Worm (Caenorhabditis elegans): ENCODE data around the gene C33D3.3.

DNA sequence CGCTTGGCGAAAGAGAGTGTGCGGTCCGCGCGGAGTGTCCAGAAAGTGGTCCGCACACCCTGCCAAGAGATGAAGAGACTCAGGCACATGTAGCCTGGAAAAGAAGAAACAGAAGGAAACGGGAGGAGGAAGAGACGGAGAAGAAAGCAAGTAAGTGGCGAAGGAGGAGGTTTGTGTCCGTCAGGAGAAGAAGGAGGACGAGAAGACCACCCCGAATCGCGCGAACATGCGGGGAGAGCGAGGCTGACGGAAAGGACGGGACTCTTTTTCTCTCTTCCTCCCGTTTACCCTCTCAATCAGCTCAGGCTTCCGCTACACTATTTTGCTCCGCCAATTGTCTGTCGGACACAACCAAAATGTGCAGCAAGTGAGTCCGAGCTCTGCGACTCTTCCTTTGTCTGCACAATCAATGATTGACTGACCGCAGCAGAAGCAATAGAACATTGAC is 49.6 kb upstream of the C33D3.3 start:
- TF ChIP-seq rcor-1 (GFP tag; IDR thresholded peaks at IDR 0.05) (no peak), Y53G8AR.9 (GFP tag; conservative IDR thresholded peaks at IDR 0.05) (no peak), rec-8 (tag; optimal IDR thresholded peaks at IDR 0.05) (no peak), B0261.1 (tag; optimal IDR thresholded peaks at IDR 0.05) (no peak), ama-1 (optimal IDR thresholded peaks at IDR 0.05) (no peak), ama-1 (GFP tag; optimal IDR thresholded peaks at IDR 0.05) (no peak), zfh-2 (GFP tag; conservative IDR thresholded peaks at IDR 0.05) (peak; percentile 98), K12H6.12 (tag; optimal IDR thresholded peaks at IDR 0.05) (peak; percentile 89), repo-1 (tag; optimal IDR thresholded peaks at IDR 0.05) (no peak), unc-62 (GFP tag; optimal IDR thresholded peaks at IDR 0.05) (no peak)

Data from whole organism, young adult.